Worm (Caenorhabditis elegans): Measurements from ENCODE around the gene T22B2.3.

The T22B2.3 gene

DNA sequence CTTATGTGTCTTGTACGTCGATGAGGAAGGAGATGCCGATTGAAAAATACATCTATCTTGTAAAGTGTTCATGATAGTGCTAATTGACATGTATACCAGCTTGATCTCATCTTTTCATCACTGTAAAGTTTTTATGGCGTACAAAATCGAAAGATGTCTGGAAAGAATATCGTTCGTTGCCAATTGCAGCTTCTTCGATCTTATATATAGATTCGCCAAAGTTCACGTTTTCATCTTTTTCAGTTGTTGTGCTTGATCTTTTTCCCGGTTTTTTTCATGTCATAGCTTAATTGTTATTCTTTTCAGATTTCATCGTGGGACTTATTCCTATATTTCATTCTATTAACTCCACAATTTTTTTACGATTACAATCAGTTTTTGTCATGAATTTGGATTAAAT, 14.2 kb downstream of the T22B2.3 start, which contains the start of gene adt-3:
TSS of gene adt-3 (plus strand) at position 301 of the 400 bp plus-strand sequence.
- no peak for TF ChIP-seq nhr-11 (tag; optimal IDR thresholded peaks at IDR 0.05)
- no peak for TF ChIP-seq sox-4 (tag; optimal IDR thresholded peaks at IDR 0.05)
- TF ChIP-seq lin-39 (tag; optimal IDR thresholded peaks at IDR 0.05) = no peak
- no peak for TF ChIP-seq ama-1 (optimal IDR thresholded peaks at IDR 0.05)
- TF ChIP-seq unc-62 (GFP tag; optimal IDR thresholded peaks at IDR 0.05) = no peak

DNA sequence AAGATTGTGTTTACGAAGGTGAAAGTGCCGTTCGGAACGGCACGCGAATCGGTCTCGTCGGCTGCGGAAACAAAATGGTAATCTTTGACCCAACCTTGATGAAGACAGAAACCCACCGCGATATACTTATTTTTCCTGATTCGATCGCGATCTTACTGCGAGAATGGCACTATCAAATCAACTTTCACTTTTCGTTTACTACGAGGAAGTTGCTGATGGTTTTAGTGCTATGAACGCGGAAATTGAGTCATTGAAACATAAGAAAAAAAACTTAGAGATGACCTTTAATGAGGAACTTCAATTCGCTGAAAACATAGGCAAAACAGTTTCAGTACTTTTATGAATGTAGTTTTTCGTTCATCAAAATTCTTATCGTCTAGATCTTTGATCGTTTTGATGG, 15.6 kb downstream of the T22B2.3 start:
- TF ChIP-seq jun-1 (tag; optimal IDR thresholded peaks at IDR 0.05) = no peak
- TF ChIP-seq tbx-2 (tag; optimal IDR thresholded peaks at IDR 0.05) = peak; percentile 39
- no peak for TF ChIP-seq nhr-76 (tag; optimal IDR thresholded peaks at IDR 0.05)
- TF ChIP-seq vab-15 (tag; optimal IDR thresholded peaks at IDR 0.05) = no peak
- TF ChIP-seq C34B4.2 (tag; optimal IDR thresholded peaks at IDR 0.05) = no peak
- TF ChIP-seq nhr-84 (tag; optimal IDR thresholded peaks at IDR 0.05) = no peak
- no peak for TF ChIP-seq tlp-1 (tag; optimal IDR thresholded peaks at IDR 0.05)
- peak; percentile 55 for TF ChIP-seq lin-14 (GFP tag; optimal IDR thresholded peaks at IDR 0.05)
- no peak for TF ChIP-seq alr-1 (tag; optimal IDR thresholded peaks at IDR 0.05; ENCODE audit: borderline replicate concordance)
- no peak for TF ChIP-seq isw-1 (GFP tag; IDR thresholded peaks at IDR 0.05)
- TF ChIP-seq fkh-8 (tag; optimal IDR thresholded peaks at IDR 0.05) = no peak
- peak; percentile 43 for TF ChIP-seq blmp-1 (tag; optimal IDR thresholded peaks at IDR 0.05)
- TF ChIP-seq sptf-1 (tag; optimal IDR thresholded peaks at IDR 0.05) = no peak
- no peak for TF ChIP-seq ceh-90 (tag; optimal IDR thresholded peaks at IDR 0.05)
- TF ChIP-seq ceh-8 (GFP tag; optimal IDR thresholded peaks at IDR 0.05) = no peak
- TF ChIP-seq elt-3 (tag; optimal IDR thresholded peaks at IDR 0.05) = peak; percentile 19 to 77 (median 45)
- no peak for TF ChIP-seq C04F5.9 (tag; optimal IDR thresholded peaks at IDR 0.05)
- no peak for TF ChIP-seq ztf-11 (tag; optimal IDR thresholded peaks at IDR 0.05)
- no peak for TF ChIP-seq aly-2 (tag; optimal IDR thresholded peaks at IDR 0.05)
- no peak for TF ChIP-seq unc-130 (tag; optimal IDR thresholded peaks at IDR 0.05)
- no peak for TF ChIP-seq grh-1 (GFP tag; IDR thresholded peaks at IDR 0.05)
- no peak for TF ChIP-seq ceh-63 (GFP tag; optimal IDR thresholded peaks at IDR 0.05)
- no peak for TF ChIP-seq ets-5 (GFP tag; IDR thresholded peaks at IDR 0.05)
- no peak for TF ChIP-seq ama-1 (optimal IDR thresholded peaks at IDR 0.05)
- TF ChIP-seq fkh-4 (tag; optimal IDR thresholded peaks at IDR 0.05; ENCODE audit: borderline replicate concordance) = no peak
- no peak for TF ChIP-seq nhr-71 (tag; optimal IDR thresholded peaks at IDR 0.05)
- TF ChIP-seq fos-1 (tag; optimal IDR thresholded peaks at IDR 0.05) = no peak
- TF ChIP-seq unc-98 (GFP tag; IDR thresholded peaks at IDR 0.05) = no peak
- peak; percentile 90 for TF ChIP-seq nhr-85 (tag)
- no peak for TF ChIP-seq mep-1 (tag; optimal IDR thresholded peaks at IDR 0.05)
- no peak for TF ChIP-seq egl-13 (tag; optimal IDR thresholded peaks at IDR 0.05)

- TF ChIP-seq dsc-1 (tag; optimal IDR thresholded peaks at IDR 0.05) (peak; percentile 96), fkh-4 (tag; optimal IDR thresholded peaks at IDR 0.05; ENCODE audit: borderline replicate concordance) (peak; percentile 80), lin-35 (GFP tag; optimal IDR thresholded peaks at IDR 0.05) (no peak)
Measured at ce11 chrX:3937483-3937882, 20.4 kb downstream of the T22B2.3 start.

DNA sequence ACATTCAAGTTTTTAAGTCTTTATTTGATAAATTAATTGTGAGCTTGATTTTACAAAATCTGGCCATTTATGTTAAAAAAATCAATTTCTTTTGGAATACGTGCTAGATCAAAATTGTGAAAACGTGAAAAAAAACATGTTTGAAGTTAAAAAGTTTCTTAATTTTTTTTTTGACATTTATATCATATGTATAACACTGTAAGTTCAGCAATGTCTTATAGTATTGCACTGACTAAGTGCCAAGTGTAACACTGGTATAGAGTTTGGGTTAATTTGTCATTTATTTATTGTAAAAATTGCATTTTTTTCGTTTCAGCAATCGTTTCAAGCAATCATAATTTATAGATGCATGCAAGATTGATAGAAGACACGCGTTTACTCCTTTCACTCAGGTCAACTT, 20.8 kb downstream of the T22B2.3 start:
- TF ChIP-seq fos-1 (tag; optimal IDR thresholded peaks at IDR 0.05) (no peak), F16B12.6 (tag; optimal IDR thresholded peaks at IDR 0.05) (no peak)

- TF ChIP-seq ztf-11 (tag; optimal IDR thresholded peaks at IDR 0.05) (no peak), lin-35 (GFP tag; optimal IDR thresholded peaks at IDR 0.05) (no peak), egl-27 (tag; optimal IDR thresholded peaks at IDR 0.05) (no peak), ceh-90 (tag; optimal IDR thresholded peaks at IDR 0.05) (no peak), mab-9 (GFP tag; IDR thresholded peaks at IDR 0.05) (no peak), aly-2 (tag; optimal IDR thresholded peaks at IDR 0.05) (no peak), nhr-12 (tag; optimal IDR thresholded peaks at IDR 0.05) (no peak), efl-1 (optimal IDR thresholded peaks at IDR 0.05) (no peak), efl-1 (GFP tag; optimal IDR thresholded peaks at IDR 0.05 in 1 of 2) (no peak), hlh-17 (GFP tag; optimal IDR thresholded peaks at IDR 0.05; ENCODE audit: borderline replicate concordance) (no peak), nhr-19 (GFP tag; conservative IDR thresholded peaks at IDR 0.05) (no peak), snpc-4 (tag; optimal IDR thresholded peaks at IDR 0.05) (no peak), mdl-1 (tag; optimal IDR thresholded peaks at IDR 0.05) (no peak), unc-62 (GFP tag; optimal IDR thresholded peaks at IDR 0.05) (no peak), efl-3 (GFP tag; optimal IDR thresholded peaks at IDR 0.05) (no peak), lin-39 (tag; optimal IDR thresholded peaks at IDR 0.05) (no peak), ama-1 (optimal IDR thresholded peaks at IDR 0.05) (no peak), sptf-1 (tag; optimal IDR thresholded peaks at IDR 0.05) (no peak)
Measured at ce11 chrX:3938950-3939349, 21.8 kb downstream of the T22B2.3 start, which contains the start of gene T19D2.3. TSS of gene T19D2.3 (plus strand) at chrX:3939250.

All from whole organism, L1 larva.